Worm (Caenorhabditis elegans) whole organism, late embryonic: ENCODE data around the gene C06E1.7.

ENCODE experiments used
- C08G9.2 ChIP-seq: sonication (generic microtip); optimal IDR thresholded peaks from 2 replicates; lab custom pipeline; 2016; ENCODE audit warnings: mild to moderate bottlenecking, missing genetic modification characterization, moderate library complexity, missing compliant biosample characterization
- C38D4.7 ChIP-seq: fragments of 200-800 bp; sonication (Bioruptor generic); optimal IDR thresholded peaks from 2 replicates; lab custom pipeline; 2018; ENCODE audit warnings: mild to moderate bottlenecking, missing genetic modification characterization, moderate library complexity, missing compliant biosample characterization
- F13H6.1 ChIP-seq: sonication (generic microtip); optimal IDR thresholded peaks from 2 replicates; lab custom pipeline; 2016; ENCODE audit warnings: missing genetic modification characterization, missing compliant biosample characterization
- K09A11.1 ChIP-seq: sonication (generic microtip); optimal IDR thresholded peaks from 2 replicates; lab custom pipeline; 2017; ENCODE audit warnings: antibody characterized with exemption, mild to moderate bottlenecking, missing genetic modification characterization, missing compliant biosample characterization; ENCODE audit not compliant: insufficient read depth
- Y22D7AL.16 ChIP-seq: sonication (generic microtip); optimal IDR thresholded peaks from 2 replicates; lab custom pipeline; 2016; ENCODE audit warnings: missing genetic modification characterization, missing compliant biosample characterization
- ahr-1 ChIP-seq: sonication (generic microtip); optimal IDR thresholded peaks from 2 replicates; lab custom pipeline; 2016; ENCODE audit warnings: missing genetic modification characterization, missing compliant biosample characterization
- ama-1 ChIP-seq: fragments of 150-350 bp; optimal IDR thresholded peaks from 2 replicates; lab custom pipeline; 2014
- ceh-19 ChIP-seq: fragments of 200-800 bp; sonication (Bioruptor generic); optimal IDR thresholded peaks from 2 replicates; lab custom pipeline; 2018; ENCODE audit warnings: mild to moderate bottlenecking, missing genetic modification characterization, missing compliant biosample characterization
- ceh-24 ChIP-seq: sonication (generic microtip); optimal IDR thresholded peaks from 2 replicates; lab custom pipeline; 2016; ENCODE audit warnings: mild to moderate bottlenecking, missing genetic modification characterization, missing compliant biosample characterization
- ceh-30 ChIP-seq: fragments of 150-350 bp; optimal IDR thresholded peaks from 2 replicates; lab custom pipeline; 2014; ENCODE audit warnings: missing biosample characterization, missing genetic modification characterization
- ceh-31 ChIP-seq: sonication (generic microtip); optimal IDR thresholded peaks from 2 replicates; lab custom pipeline; 2016; ENCODE audit warnings: missing genetic modification characterization, missing compliant biosample characterization
- ceh-6 ChIP-seq: fragments of 200-800 bp; sonication (Bioruptor generic); optimal IDR thresholded peaks from 2 replicates; lab custom pipeline; 2018; ENCODE audit warnings: mild to moderate bottlenecking, missing genetic modification characterization, missing compliant biosample characterization
- ceh-9 ChIP-seq: sonication (generic microtip); optimal IDR thresholded peaks from 2 replicates; lab custom pipeline; 2016; ENCODE audit warnings: mild to moderate bottlenecking, missing genetic modification characterization, inconsistent platforms, missing compliant biosample characterization
- dve-1 ChIP-seq: sonication (generic microtip); optimal IDR thresholded peaks from 2 replicates; lab custom pipeline; 2017; ENCODE audit warnings: antibody characterized with exemption, mild to moderate bottlenecking, missing genetic modification characterization, missing compliant biosample characterization
- elt-2 ChIP-seq: sonication (generic microtip); optimal IDR thresholded peaks from 2 replicates; lab custom pipeline; 2016; ENCODE audit warnings: missing genetic modification reagents, missing genetic modification characterization, missing compliant biosample characterization
- elt-4 ChIP-seq: sonication (generic microtip); optimal IDR thresholded peaks from 2 replicates; lab custom pipeline; 2016; ENCODE audit warnings: missing genetic modification characterization, missing compliant biosample characterization
- fax-1 ChIP-seq: sonication (generic microtip); optimal IDR thresholded peaks from 2 replicates; lab custom pipeline; 2016; ENCODE audit warnings: missing genotype, missing genetic modification characterization, missing compliant biosample characterization
- fkh-10 ChIP-seq: fragments of 150-350 bp; optimal IDR thresholded peaks from 2 replicates; lab custom pipeline; 2014; ENCODE audit warnings: missing biosample characterization, missing genetic modification reagents, missing genetic modification characterization
- fkh-6 ChIP-seq: sonication (generic microtip); optimal IDR thresholded peaks from 2 replicates; lab custom pipeline; 2016; ENCODE audit warnings: missing genetic modification characterization, missing compliant biosample characterization
- gmeb-2 ChIP-seq: sonication (generic microtip); optimal IDR thresholded peaks from 2 replicates; lab custom pipeline; 2016; ENCODE audit warnings: missing genetic modification characterization, inconsistent platforms, missing compliant biosample characterization
- lim-6 ChIP-seq: sonication (generic microtip); optimal IDR thresholded peaks from 2 replicates; lab custom pipeline; 2016; ENCODE audit warnings: missing genetic modification characterization, missing compliant biosample characterization
- nfya-1 ChIP-seq: sonication (generic microtip); optimal IDR thresholded peaks from 2 replicates; lab custom pipeline; 2017; ENCODE audit warnings: missing genetic modification characterization, mild to moderate bottlenecking, missing compliant biosample characterization, antibody characterized with exemption, moderate library complexity
- nhr-11 ChIP-seq: fragments of 150-350 bp; optimal IDR thresholded peaks from 2 replicates; lab custom pipeline; 2014; ENCODE audit warnings: missing biosample characterization, missing genetic modification characterization
- odd-2 ChIP-seq: sonication (generic microtip); optimal IDR thresholded peaks from 2 replicates; lab custom pipeline; 2017; ENCODE audit warnings: antibody characterized with exemption, mild to moderate bottlenecking, missing genetic modification characterization, missing compliant biosample characterization
- pag-3 ChIP-seq: sonication (generic microtip); optimal IDR thresholded peaks from 2 replicates; lab custom pipeline; 2016; ENCODE audit warnings: missing compliant biosample characterization, missing genetic modification characterization, borderline replicate concordance
- pax-1 ChIP-seq: fragments of 150-350 bp; optimal IDR thresholded peaks from 2 replicates; lab custom pipeline; 2014; ENCODE audit warnings: missing biosample characterization, missing genetic modification characterization
- pha-2 ChIP-seq: sonication (generic microtip); optimal IDR thresholded peaks from 2 replicates; lab custom pipeline; 2017; ENCODE audit warnings: mild to moderate bottlenecking, missing genetic modification characterization, missing compliant biosample characterization
- pha-4 ChIP-seq: fragments of 150-350 bp; optimal IDR thresholded peaks from 2 replicates; lab custom pipeline; 2018; ENCODE audit warnings: missing biosample characterization, missing genetic modification reagents, missing genetic modification characterization
- pqm-1 ChIP-seq: sonication (generic microtip); optimal IDR thresholded peaks from 2 replicates; lab custom pipeline; 2016; ENCODE audit warnings: missing genetic modification characterization, missing compliant biosample characterization
- ref-2 ChIP-seq: sonication (generic microtip); optimal IDR thresholded peaks from 2 replicates; lab custom pipeline; 2016; ENCODE audit warnings: missing genetic modification characterization, missing compliant biosample characterization
- sox-2 ChIP-seq: fragments of 200-800 bp; sonication (Bioruptor generic); IDR thresholded peaks from 2 replicates; pipeline ENCODE4 v1.3.6; 2022; ENCODE audit warnings: missing genetic modification reagents, missing genetic modification characterization, missing compliant biosample characterization
- sox-4 ChIP-seq: sonication (generic microtip); optimal IDR thresholded peaks from 2 replicates; lab custom pipeline; 2017; ENCODE audit warnings: mild to moderate bottlenecking, missing genetic modification characterization, inconsistent platforms, missing compliant biosample characterization
- tbx-2 ChIP-seq: sonication (generic microtip); optimal IDR thresholded peaks from 2 replicates; lab custom pipeline; 2016; ENCODE audit warnings: missing genetic modification characterization, missing compliant biosample characterization
- tbx-7 ChIP-seq: sonication (generic microtip); optimal IDR thresholded peaks from 2 replicates; lab custom pipeline; 2016; ENCODE audit warnings: missing genotype, missing genetic modification characterization, missing compliant biosample characterization
- ttx-3 ChIP-seq: sonication (generic microtip); optimal IDR thresholded peaks from 2 replicates; lab custom pipeline; 2016; ENCODE audit warnings: missing genetic modification reagents, missing genetic modification characterization, missing compliant biosample characterization
- unc-3 ChIP-seq, 2 experiments: fragments of 200-800 bp in 1 of 2; sonication (Bioruptor generic) in 1 of 2; sonication (generic microtip) in 1 of 2; conservative IDR thresholded peaks in 1 of 2; optimal IDR thresholded peaks in 1 of 2; 2 replicates each; pipeline versions ENCODE4 v1.3.6 to Lab custom; 2016 to 2022; ENCODE audit warnings: missing compliant biosample characterization in 2 of 2, missing genetic modification characterization in 2 of 2, missing genetic modification reagents in 1 of 2
- unc-42 ChIP-seq: sonication (generic microtip); optimal IDR thresholded peaks from 2 replicates; lab custom pipeline; 2016; ENCODE audit warnings: missing genotype, missing genetic modification characterization, missing compliant biosample characterization
- unc-86 ChIP-seq: sonication (generic microtip); optimal IDR thresholded peaks from 2 replicates; lab custom pipeline; 2016; ENCODE audit warnings: missing genetic modification characterization, missing compliant biosample characterization

C06E1.7 gene

DNA sequence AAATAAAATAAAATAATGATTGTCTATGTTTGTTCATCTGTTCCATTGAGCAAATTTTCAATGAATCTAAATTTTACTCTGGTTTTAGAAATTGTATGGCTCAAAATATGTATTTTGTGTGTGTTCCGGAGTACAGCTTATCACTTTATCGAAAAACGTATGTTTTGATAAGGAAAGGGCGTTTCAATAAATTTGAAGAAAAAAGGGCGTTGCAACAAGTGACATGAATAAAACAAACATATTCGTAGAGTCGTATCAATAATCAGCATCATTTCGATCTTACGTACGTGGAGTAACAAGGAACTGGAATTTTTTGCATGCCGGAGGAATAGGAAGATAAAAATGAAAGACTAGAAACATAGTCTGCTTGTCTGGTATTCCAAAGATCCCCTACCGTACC, 568 bp upstream of the C06E1.7 start:
- TF ChIP-seq sox-2 (GFP tag; lab: Robert Waterston, UW) (no peak), ref-2 (tag; lab: Kevin White, UChicago) (no peak), ttx-3 (tag; lab: Kevin White, UChicago) (no peak), tbx-2 (no peak), fkh-6 (tag; lab: Kevin White, UChicago) (no peak), fax-1 (no peak), ceh-6 (GFP tag; lab: Kevin White, UChicago) (no peak), ahr-1 (no peak), elt-2 (tag; lab: Kevin White, UChicago) (no peak), Y22D7AL.16 (tag; lab: Kevin White, UChicago) (no peak), pqm-1 (no peak), C38D4.7 (GFP tag; lab: Kevin White, UChicago) (no peak), C08G9.2 (tag; lab: Kevin White, UChicago) (no peak), pax-1 (tag; lab: Kevin White, UChicago) (no peak), pag-3 (tag; lab: Kevin White, UChicago) (no peak), nhr-11 (tag; lab: Kevin White, UChicago) (no peak), odd-2 (tag; lab: Kevin White, UChicago) (no peak), ceh-19 (GFP tag; lab: Kevin White, UChicago) (no peak), K09A11.1 (no peak), ceh-30 (tag; lab: Kevin White, UChicago) (no peak)
- TF ChIP-seq, all 69 proteins: peak for 0

DNA sequence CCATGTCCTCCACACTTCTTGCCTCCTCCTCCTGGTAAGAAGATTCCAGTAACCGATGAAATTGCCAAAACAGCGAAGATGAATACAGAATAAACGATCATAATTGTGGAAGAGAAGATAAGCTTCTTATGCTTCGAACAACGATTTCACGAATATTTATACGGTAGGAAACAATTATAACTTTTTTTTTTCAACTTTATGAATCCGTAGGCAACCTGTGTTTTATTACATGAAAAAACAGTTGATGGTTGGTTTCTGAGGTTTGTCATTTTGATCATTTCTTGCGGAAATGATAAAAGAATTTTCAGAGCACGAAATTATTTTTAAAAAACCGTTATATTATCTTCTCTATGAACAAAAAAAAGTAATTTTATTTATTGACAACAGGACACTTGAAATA, 2.6 kb downstream of the C06E1.7 start, which contains the start of gene fipr-16:
Gene fipr-16 (minus strand): TSS at position 101 of the 400 bp plus-strand sequence.
- no peak for TF ChIP-seq unc-3 (GFP tag; conservative IDR thresholded peaks at IDR 0.05; lab: Robert Waterston, UW)
- no peak for TF ChIP-seq unc-3 (tag; optimal IDR thresholded peaks at IDR 0.05; lab: Kevin White, UChicago)
- no peak for TF ChIP-seq tbx-7 (tag; lab: Kevin White, UChicago)
- no peak for TF ChIP-seq unc-86 (tag; lab: Kevin White, UChicago)
- TF ChIP-seq ceh-6 (GFP tag; lab: Kevin White, UChicago): no peak
- no peak for TF ChIP-seq pax-1 (tag; lab: Kevin White, UChicago)
- no peak for TF ChIP-seq odd-2 (tag; lab: Kevin White, UChicago)
- TF ChIP-seq pha-2 (tag; lab: Kevin White, UChicago): no peak
- no peak for TF ChIP-seq elt-2 (tag; lab: Kevin White, UChicago)
- no peak for TF ChIP-seq tbx-2
- TF ChIP-seq elt-4 (tag; lab: Kevin White, UChicago): no peak

ce11 chrIII:8589195-8589594, 4.3 kb downstream of the C06E1.7 start, which contains the start of gene fip-3:
Gene fip-3 (minus strand): TSS chrIII:8589488.
- TF ChIP-seq unc-86 (tag; lab: Kevin White, UChicago) (no peak), ref-2 (tag; lab: Kevin White, UChicago) (no peak), ceh-9 (tag; lab: Kevin White, UChicago) (no peak), ceh-24 (tag; lab: Kevin White, UChicago) (no peak), dve-1 (tag; lab: Kevin White, UChicago) (no peak), Y22D7AL.16 (tag; lab: Kevin White, UChicago) (no peak), sox-4 (tag; lab: Kevin White, UChicago) (no peak), pax-1 (tag; lab: Kevin White, UChicago) (no peak), ama-1 (no peak), gmeb-2 (tag; lab: Kevin White, UChicago) (no peak), fkh-10 (GFP tag; lab: Kevin White, UChicago) (no peak)

- TF ChIP-seq pha-4 (tag; lab: Kevin White, UChicago) (no peak), fkh-10 (GFP tag; lab: Kevin White, UChicago) (peak; percentile 27), unc-42 (tag; lab: Kevin White, UChicago) (peak; percentile 95), F13H6.1 (tag; lab: Kevin White, UChicago) (no peak), ceh-31 (tag; lab: Kevin White, UChicago) (peak; percentile 7), nfya-1 (peak; percentile 35), tbx-2 (peak; percentile 19), lim-6 (peak; percentile 35)
Observed at ce11 chrIII:8588592-8589153, 4.8 kb downstream of the C06E1.7 start, which contains the start of gene glr-1. Gene glr-1 (minus strand): TSS chrIII:8588642.
